Worm (Caenorhabditis elegans): ENCODE measurements around the gene F23F12.13.

DNA sequence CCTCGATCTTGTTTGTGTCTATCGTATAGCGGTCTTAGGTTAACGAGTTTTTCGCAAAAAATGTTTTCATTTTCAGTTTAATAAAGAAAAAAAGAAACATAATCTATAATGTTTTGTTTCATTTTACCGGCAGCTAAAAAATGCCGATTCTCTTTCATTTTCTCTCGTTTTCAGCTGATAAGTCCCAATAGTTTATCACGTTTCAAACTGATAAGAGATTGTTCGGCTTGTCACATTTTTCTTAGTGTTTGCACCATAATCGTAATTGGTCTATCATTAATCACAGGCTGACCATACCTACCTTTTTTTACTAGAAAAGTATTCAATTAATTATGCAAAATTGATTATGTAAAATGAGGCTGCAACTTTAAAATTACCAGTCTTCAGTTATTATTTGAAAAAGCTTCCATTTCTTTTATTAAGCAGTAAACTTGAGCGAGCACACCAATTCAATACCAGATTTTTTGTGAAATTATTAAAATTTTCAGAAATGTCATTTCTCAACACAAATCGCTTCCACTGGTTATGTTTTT lies at the start of gene F23F12.13:
- TF ChIP-seq elt-2 (tag; optimal IDR thresholded peaks at IDR 0.05) (peak; percentile 85), jun-1 (tag; optimal IDR thresholded peaks at IDR 0.05) (no peak), mdl-1 (tag; optimal IDR thresholded peaks at IDR 0.05) (no peak), lin-39 (tag; optimal IDR thresholded peaks at IDR 0.05) (no peak), unc-62 (GFP tag; optimal IDR thresholded peaks at IDR 0.05) (no peak), lin-15B (tag; optimal IDR thresholded peaks at IDR 0.05) (no peak), nhr-25 (tag; optimal IDR thresholded peaks at IDR 0.05) (no peak), fos-1 (tag; optimal IDR thresholded peaks at IDR 0.05) (no peak)

Measured in whole organism, L3 larva.